Fruit fly (Drosophila melanogaster) whole organism, embryonic: ENCODE measurements around the gene Pstk.

Experiments
- CG10267 ChIP-seq: fragments of 200-800 bp; sonication (Bioruptor generic); optimal IDR thresholded peaks from 2 replicates; lab custom pipeline; 2018; ENCODE audit warnings: missing biosample characterization, mild to moderate bottlenecking, missing genetic modification characterization, moderate library complexity
- CG10431 ChIP-seq: fragments of 200-800 bp; sonication (Bioruptor generic); optimal IDR thresholded peaks from 3 replicates; lab custom pipeline; 2018; ENCODE audit warnings: missing biosample characterization, mild to moderate bottlenecking, missing genetic modification characterization
- CG10565 ChIP-seq: fragments of 200-800 bp; sonication (Bioruptor generic); optimal IDR thresholded peaks from 3 replicates; lab custom pipeline; 2016; ENCODE audit warnings: missing biosample characterization, mild to moderate bottlenecking, missing genetic modification characterization
- CG10654 ChIP-seq: fragments of 200-800 bp; sonication (Bioruptor generic); optimal IDR thresholded peaks from 2 replicates; lab custom pipeline; 2016; ENCODE audit warnings: missing biosample characterization, missing genetic modification characterization
- CG11247 ChIP-seq: fragments of 200-800 bp; sonication (Bioruptor generic); IDR thresholded peaks from 2 replicates; pipeline ENCODE4 v1.3.6; 2022; ENCODE audit warnings: missing biosample characterization, missing genetic modification characterization
- CG11723 ChIP-seq: fragments of 200-800 bp; sonication (Bioruptor generic); optimal IDR thresholded peaks from 2 replicates; lab custom pipeline; 2017; ENCODE audit warnings: missing biosample characterization, mild to moderate bottlenecking, missing genetic modification characterization
- CG1233 ChIP-seq: fragments of 200-800 bp; sonication (Bioruptor generic); optimal IDR thresholded peaks from 4 replicates; lab custom pipeline; 2018; ENCODE audit warnings: missing biosample characterization, mild to moderate bottlenecking, missing genetic modification characterization
- CG13287 ChIP-seq: fragments of 200-800 bp; sonication (Bioruptor generic); IDR thresholded peaks from 2 replicates; pipeline ENCODE4 v1.3.6; 2022; ENCODE audit warnings: missing biosample characterization, missing genetic modification characterization; ENCODE audit not compliant: partially characterized antibody
- CG13296 ChIP-seq: fragments of 200-800 bp; sonication (Bioruptor generic); optimal IDR thresholded peaks from 3 replicates; lab custom pipeline; 2018; ENCODE audit warnings: missing biosample characterization, mild to moderate bottlenecking, missing genetic modification characterization
- CG14050 ChIP-seq: fragments of 200-800 bp; sonication (Bioruptor generic); IDR thresholded peaks from 3 replicates; pipeline ENCODE4 v1.3.6; 2022; ENCODE audit warnings: missing biosample characterization, missing genetic modification characterization
- CG14860 ChIP-seq: fragments of 200-800 bp; sonication (Bioruptor generic); IDR thresholded peaks from 3 replicates; pipeline ENCODE4 v1.3.6; 2022; ENCODE audit warnings: missing biosample characterization, missing genetic modification characterization; ENCODE audit not compliant: partially characterized antibody
- CG1529 ChIP-seq: fragments of 200-800 bp; sonication (Bioruptor generic); optimal IDR thresholded peaks from 3 replicates; lab custom pipeline; 2018; ENCODE audit warnings: missing biosample characterization, missing genetic modification characterization
- CG1832 ChIP-seq: fragments of 200-800 bp; sonication (Bioruptor generic); optimal IDR thresholded peaks from 2 replicates; lab custom pipeline; 2017; ENCODE audit warnings: missing biosample characterization, mild to moderate bottlenecking, missing genetic modification characterization, inconsistent platforms
- CG18764 ChIP-seq: fragments of 200-800 bp; sonication (Bioruptor generic); optimal IDR thresholded peaks from 3 replicates; lab custom pipeline; 2016; ENCODE audit warnings: missing biosample characterization, missing genetic modification characterization
- CG2116 ChIP-seq: fragments of 200-800 bp; sonication (Bioruptor generic); optimal IDR thresholded peaks from 3 replicates; lab custom pipeline; 2018; ENCODE audit warnings: missing biosample characterization, mild to moderate bottlenecking, missing genetic modification characterization
- CG2129 ChIP-seq: fragments of 200-800 bp; sonication (Bioruptor generic); IDR thresholded peaks from 2 replicates; pipeline ENCODE4 v1.3.6; 2022; ENCODE audit warnings: missing biosample characterization, missing genetic modification characterization; ENCODE audit not compliant: partially characterized antibody
- CG30431 ChIP-seq: fragments of 200-800 bp; sonication (Bioruptor generic); optimal IDR thresholded peaks from 2 replicates; lab custom pipeline; 2017; ENCODE audit warnings: missing biosample characterization, missing genetic modification characterization
- CG34422 ChIP-seq: fragments of 200-800 bp; sonication (Bioruptor generic); IDR thresholded peaks from 3 replicates; pipeline ENCODE4 v1.3.6; 2022; ENCODE audit warnings: missing biosample characterization, missing genetic modification characterization
- CG4328 ChIP-seq: fragments of 200-800 bp; sonication (Bioruptor generic); optimal IDR thresholded peaks from 3 replicates; lab custom pipeline; 2017; ENCODE audit warnings: missing biosample characterization, missing genetic modification reagents, missing genetic modification characterization
- CG6683 ChIP-seq: fragments of 200-800 bp; sonication (Bioruptor generic); optimal IDR thresholded peaks from 2 replicates; lab custom pipeline; 2017; ENCODE audit warnings: missing biosample characterization, mild to moderate bottlenecking, missing genetic modification characterization, missing genetic modification reagents
- CG6813 ChIP-seq: fragments of 200-800 bp; sonication (Bioruptor generic); optimal IDR thresholded peaks from 2 replicates; lab custom pipeline; 2017; ENCODE audit warnings: missing biosample characterization, missing genetic modification characterization, mild to moderate bottlenecking, moderate library complexity, missing genetic modification reagents
- CG9215 ChIP-seq: fragments of 200-800 bp; sonication (Bioruptor generic); IDR thresholded peaks from 2 replicates; pipeline ENCODE4 v1.3.6; 2022; ENCODE audit warnings: missing biosample characterization, missing genetic modification characterization
- CG9609 ChIP-seq: fragments of 200-800 bp; sonication (Bioruptor generic); optimal IDR thresholded peaks from 3 replicates; lab custom pipeline; 2016; ENCODE audit warnings: missing biosample characterization, missing genetic modification characterization
- CHES-1-like ChIP-seq: fragments of 200-800 bp; sonication (Bioruptor generic); optimal IDR thresholded peaks from 2 replicates; lab custom pipeline; 2016; ENCODE audit warnings: missing biosample characterization, missing genetic modification characterization
- CTCF ChIP-seq: fragments of 200-800 bp; sonication (Bioruptor generic); optimal IDR thresholded peaks from 2 replicates; lab custom pipeline; 2017; ENCODE audit warnings: missing biosample characterization, mild to moderate bottlenecking, missing genetic modification characterization, moderate library complexity
- Dad ChIP-seq: fragments of 200-800 bp; sonication (Bioruptor generic); optimal IDR thresholded peaks from 3 replicates; lab custom pipeline; 2016; ENCODE audit warnings: missing biosample characterization, missing genetic modification characterization
- HHEX ChIP-seq: fragments of 200-800 bp; sonication (Bioruptor generic); optimal IDR thresholded peaks from 3 replicates; lab custom pipeline; 2017; ENCODE audit warnings: missing biosample characterization, mild to moderate bottlenecking, missing genetic modification characterization, missing genetic modification reagents
- Hmr ChIP-seq: fragments of 200-800 bp; sonication (Bioruptor generic); optimal IDR thresholded peaks from 3 replicates; lab custom pipeline; 2017; ENCODE audit warnings: mild to moderate bottlenecking, missing biosample characterization, missing genetic modification reagents, missing genetic modification characterization
- Med ChIP-seq: fragments of 200-800 bp; sonication (Bioruptor generic); peaks from one replicate; lab custom pipeline; 2016; ENCODE audit warnings: missing biosample characterization, missing genetic modification characterization, mild to moderate bottlenecking, inconsistent platforms, moderate library complexity
- Neu2 ChIP-seq: fragments of 200-800 bp; sonication (Bioruptor generic); optimal IDR thresholded peaks from 3 replicates; lab custom pipeline; 2016; ENCODE audit warnings: missing biosample characterization, missing genetic modification characterization, borderline replicate concordance
- Ssrp ChIP-seq: fragments of 200-800 bp; sonication (Bioruptor generic); optimal IDR thresholded peaks from 2 replicates; lab custom pipeline; 2018; ENCODE audit warnings: missing biosample characterization, mild to moderate bottlenecking, missing genetic modification characterization, moderate library complexity
- Taf1 ChIP-seq: fragments of 200-800 bp; sonication (Bioruptor generic); IDR thresholded peaks from 2 replicates; pipeline ENCODE4 v1.3.6; 2022; ENCODE audit warnings: missing biosample characterization, missing genetic modification characterization
- ash1 ChIP-seq: fragments of 200-800 bp; sonication (Bioruptor generic); optimal IDR thresholded peaks from 2 replicates; lab custom pipeline; 2018; ENCODE audit warnings: missing biosample characterization, mild to moderate bottlenecking, missing genetic modification characterization
- bab2 ChIP-seq: fragments of 200-800 bp; sonication (Bioruptor generic); optimal IDR thresholded peaks from 2 replicates; lab custom pipeline; 2016; ENCODE audit warnings: missing biosample characterization, missing genetic modification characterization
- chn ChIP-seq: fragments of 200-800 bp; sonication (Bioruptor generic); optimal IDR thresholded peaks from 2 replicates; lab custom pipeline; 2016; ENCODE audit warnings: missing biosample characterization, missing genetic modification characterization
- crol ChIP-seq: fragments of 200-800 bp; sonication (Bioruptor generic); IDR thresholded peaks from 2 replicates; pipeline ENCODE4 v1.3.6; 2022; ENCODE audit warnings: missing biosample characterization, missing genetic modification characterization
- dmrt11E ChIP-seq: fragments of 200-800 bp; sonication (Bioruptor generic); optimal IDR thresholded peaks from 3 replicates; lab custom pipeline; 2018; ENCODE audit warnings: missing biosample characterization, mild to moderate bottlenecking, missing genetic modification characterization, moderate library complexity
- gfzf ChIP-seq: fragments of 200-800 bp; sonication (Bioruptor generic); optimal IDR thresholded peaks from 2 replicates; lab custom pipeline; 2016; ENCODE audit warnings: missing biosample characterization, mild to moderate bottlenecking, missing genetic modification characterization, moderate library complexity
- gsb ChIP-seq: fragments of 200-800 bp; sonication (Bioruptor generic); IDR thresholded peaks from 2 replicates; pipeline ENCODE4 v1.3.6; 2022; ENCODE audit warnings: missing biosample characterization, missing genetic modification characterization
- inv ChIP-seq: fragments of 200-800 bp; sonication (Bioruptor generic); IDR thresholded peaks from 2 replicates; pipeline ENCODE4 v1.3.6; 2022; ENCODE audit warnings: missing biosample characterization, missing genetic modification characterization; ENCODE audit not compliant: partially characterized antibody
- lola ChIP-seq, 3 experiments: fragments of >200 bp in 2 of 3; fragments of 200-800 bp in 1 of 3; sonication (Bioruptor generic) in 1 of 3; optimal IDR thresholded peaks; 2 replicates each; lab custom pipeline; 2017 to 2019; ENCODE audit warnings: missing biosample characterization in 3 of 3, missing genetic modification characterization in 3 of 3, mild to moderate bottlenecking in 1 of 3, moderate library complexity in 1 of 3
- nmo ChIP-seq: fragments of 200-800 bp; sonication (Bioruptor generic); optimal IDR thresholded peaks from 2 replicates; lab custom pipeline; 2018; ENCODE audit warnings: missing biosample characterization, mild to moderate bottlenecking, missing genetic modification characterization, moderate library complexity
- pan ChIP-seq, 4 experiments: fragments of >200 bp in 3 of 4; fragments of 200-800 bp in 1 of 4; sonication (Bioruptor generic) in 1 of 4; optimal IDR thresholded peaks in 3 of 4; IDR thresholded peaks in 1 of 4; 2 replicates each; pipeline versions ENCODE4 v1.3.6 to Lab custom; 2017 to 2022; ENCODE audit warnings: missing biosample characterization in 2 of 4, missing genetic modification characterization in 2 of 4, mixed read lengths in 1 of 4
- scrt ChIP-seq: fragments of 200-800 bp; sonication (Bioruptor generic); optimal IDR thresholded peaks from 2 replicates; lab custom pipeline; 2018; ENCODE audit warnings: missing biosample characterization, mild to moderate bottlenecking, missing genetic modification characterization, moderate library complexity
- sna ChIP-seq: fragments of 200-800 bp; sonication (Bioruptor generic); IDR thresholded peaks from 2 replicates; pipeline ENCODE4 v1.3.6; 2022; ENCODE audit warnings: missing biosample characterization, missing genetic modification characterization; ENCODE audit not compliant: partially characterized antibody
- so ChIP-seq: fragments of 200-800 bp; sonication (Bioruptor generic); IDR thresholded peaks from 3 replicates; pipeline ENCODE4 v1.3.6; 2022; ENCODE audit warnings: missing biosample characterization, missing genetic modification characterization
- wor ChIP-seq: fragments of 200-800 bp; sonication (Bioruptor generic); IDR thresholded peaks from 2 replicates; pipeline ENCODE4 v1.3.6; 2022; ENCODE audit warnings: missing biosample characterization, missing genetic modification characterization
- yki ChIP-seq: fragments of >200 bp; optimal IDR thresholded peaks from 3 replicates; lab custom pipeline; 2018
- zfh1 ChIP-seq: fragments of 200-800 bp; sonication (Bioruptor generic); IDR thresholded peaks from 3 replicates; pipeline ENCODE4 v1.3.6; 2022; ENCODE audit warnings: missing biosample characterization, missing genetic modification characterization

The Pstk gene

DNA sequence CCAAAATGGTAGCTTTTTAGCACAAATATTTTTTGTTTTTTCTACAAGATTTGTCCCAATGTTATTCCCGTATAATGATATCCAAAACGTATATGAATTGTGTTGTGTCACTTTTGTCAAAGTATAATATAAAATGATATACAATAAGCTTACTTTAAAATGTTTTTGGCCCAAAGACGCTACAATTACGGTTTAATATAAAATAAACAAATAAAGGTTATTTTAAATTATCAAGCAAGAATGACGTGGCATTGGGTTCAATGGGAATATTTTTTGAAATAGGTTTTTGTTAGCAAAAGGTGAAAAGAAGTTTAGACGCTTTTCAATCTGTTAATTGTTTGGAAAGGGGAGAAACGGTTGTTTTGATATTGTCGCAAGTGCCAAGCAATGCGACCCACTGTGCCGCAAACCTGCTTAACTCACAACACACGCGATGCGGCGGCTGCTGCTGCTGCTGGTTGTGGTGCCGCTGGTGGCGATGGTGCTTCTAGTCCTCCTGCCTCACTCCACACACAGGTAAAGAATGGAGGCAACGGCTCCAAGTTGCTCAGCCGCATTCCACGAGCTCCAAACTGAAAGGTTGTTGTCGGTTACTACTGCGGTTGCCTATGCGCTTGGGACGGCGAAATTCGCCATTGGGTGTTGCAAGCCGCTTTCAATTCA lies 45.0 kb upstream of the Pstk start (continued):
- TF ChIP-seq zfh1 (GFP tag; lab: Robert Waterston, UW): no peak
- TF ChIP-seq CG9609 (GFP tag; lab: Kevin White, UChicago): no peak
- TF ChIP-seq CG30431: peak; percentile 4
- no peak for TF ChIP-seq CHES-1-like (GFP tag; lab: Kevin White, UChicago)
- TF ChIP-seq bab2 (GFP tag; lab: Kevin White, UChicago): no peak
- no peak for TF ChIP-seq yki (lab: Kevin White, UChicago)
- TF ChIP-seq CG1233 (GFP tag; lab: Kevin White, UChicago): peak; percentile 57
- TF ChIP-seq CG14860 (GFP tag; lab: Robert Waterston, UW): no peak
- TF ChIP-seq CG1832 (GFP tag; lab: Kevin White, UChicago): no peak
- TF ChIP-seq gfzf: no peak
- TF ChIP-seq gsb: no peak
- no peak for TF ChIP-seq CG18764 (GFP tag; lab: Kevin White, UChicago)
- no peak for TF ChIP-seq crol
- TF ChIP-seq CG10565 (GFP tag; lab: Kevin White, UChicago): no peak
- TF ChIP-seq Med (GFP tag; lab: Kevin White, UChicago): peak; percentile 64
- TF ChIP-seq CG13296 (GFP tag; lab: Kevin White, UChicago): no peak
- TF ChIP-seq CG6813 (GFP tag; lab: Kevin White, UChicago): no peak
- no peak for TF ChIP-seq inv (GFP tag; lab: Robert Waterston, UW)
- TF ChIP-seq sna: no peak
- peak; percentile 70 for TF ChIP-seq dmrt11E (tag; lab: Kevin White, UChicago)
- TF ChIP-seq lola (GFP tag; optimal IDR thresholded peaks at IDR 0.05; lab: Kevin White, UChicago): peak in 1 of 3 experiments; percentile 65
- no peak for TF ChIP-seq so (GFP tag; lab: Robert Waterston, UW)
- TF ChIP-seq CG10267 (tag; lab: Kevin White, UChicago): peak; percentile 37
- TF ChIP-seq CG10654: no peak
- TF ChIP-seq CG6683: no peak
- no peak for TF ChIP-seq Neu2 (GFP tag; lab: Kevin White, UChicago)
- TF ChIP-seq CG10431: no peak
- no peak for TF ChIP-seq CG13287 (GFP tag; lab: Robert Waterston, UW)
- TF ChIP-seq CG11247 (GFP tag; lab: Robert Waterston, UW): no peak; the same call in 1 of the 2 replicates
- TF ChIP-seq CG1529 (GFP tag; lab: Kevin White, UChicago): peak; percentile 55
- no peak for TF ChIP-seq pan (optimal IDR thresholded peaks at IDR 0.05; lab: Kevin White, UChicago)
- TF ChIP-seq pan (GFP tag; optimal IDR thresholded peaks at IDR 0.05 in 1 of 2, IDR thresholded peaks at IDR 0.05 in 1 of 2): peak in 1 of 2 experiments; percentile 35
- peak; percentile 70 for TF ChIP-seq nmo (GFP tag; lab: Kevin White, UChicago)
- TF ChIP-seq CG9215: 0 out of 2 replicates have a peak, but pooled peaks have one; percentile 6
- TF ChIP-seq chn: no peak
- no peak for TF ChIP-seq HHEX (GFP tag; lab: Kevin White, UChicago)
- TF ChIP-seq Ssrp (tag; lab: Kevin White, UChicago): peak; percentile 58
- TF ChIP-seq Hmr (GFP tag; lab: Kevin White, UChicago): peak; percentile 53
- peak; percentile 5 for TF ChIP-seq CG2116 (GFP tag; lab: Kevin White, UChicago)
- no peak for TF ChIP-seq CTCF
- no peak for TF ChIP-seq CG2129 (GFP tag; lab: Robert Waterston, UW)
- no peak for TF ChIP-seq CG34422
- TF ChIP-seq scrt (GFP tag; lab: Kevin White, UChicago): no peak
- peak; percentile 28 for TF ChIP-seq CG4328 (GFP tag; lab: Kevin White, UChicago)
- TF ChIP-seq wor (GFP tag; lab: Robert Waterston, UW): no peak
- no peak for TF ChIP-seq CG14050 (GFP tag; lab: Robert Waterston, UW)
- no peak for TF ChIP-seq Dad (GFP tag; lab: Kevin White, UChicago)
- no peak for TF ChIP-seq Taf1 (GFP tag; lab: Robert Waterston, UW)
- no peak for TF ChIP-seq ash1 (GFP tag; lab: Kevin White, UChicago)
- TF ChIP-seq CG11723 (GFP tag; lab: Kevin White, UChicago): peak; percentile 27
